Fruit fly (Drosophila melanogaster) whole organism, embryonic: Measurements from ENCODE around the gene CG4267.

Experiments
- Asciz ChIP-seq: fragments of 200-800 bp; sonication (Bioruptor generic); optimal IDR thresholded peaks from 2 replicates; lab custom pipeline; 2017; ENCODE audit warnings: missing biosample characterization, mild to moderate bottlenecking, missing genetic modification characterization, missing genetic modification reagents
- Atf3 ChIP-seq: fragments of 200-800 bp; sonication (Bioruptor generic); optimal IDR thresholded peaks from 3 replicates; lab custom pipeline; 2016; ENCODE audit warnings: missing biosample characterization, missing genetic modification characterization
- B-H2 ChIP-seq: fragments of 200-800 bp; sonication (Bioruptor generic); optimal IDR thresholded peaks from 2 replicates; lab custom pipeline; 2018; ENCODE audit warnings: missing biosample characterization, mild to moderate bottlenecking, missing genetic modification characterization
- Bteb2 ChIP-seq: fragments of 200-800 bp; sonication (Bioruptor generic); optimal IDR thresholded peaks from 2 replicates; lab custom pipeline; 2016; ENCODE audit warnings: missing biosample characterization, missing genetic modification characterization
- CG11093 ChIP-seq: fragments of 200-800 bp; sonication (Bioruptor generic); IDR thresholded peaks from 3 replicates; pipeline ENCODE4 v1.3.6; 2022; ENCODE audit warnings: missing biosample characterization, missing genetic modification characterization
- CG11456 ChIP-seq: fragments of 200-800 bp; sonication (Bioruptor generic); IDR thresholded peaks from 3 replicates; pipeline ENCODE4 v1.3.6; 2022; ENCODE audit warnings: missing biosample characterization, missing genetic modification characterization
- CG11504 ChIP-seq: fragments of 200-800 bp; sonication (Bioruptor generic); optimal IDR thresholded peaks from 3 replicates; lab custom pipeline; 2019; ENCODE audit warnings: missing biosample characterization, mild to moderate bottlenecking, missing genetic modification characterization, moderate library complexity
- CG1233 ChIP-seq: fragments of 200-800 bp; sonication (Bioruptor generic); optimal IDR thresholded peaks from 4 replicates; lab custom pipeline; 2018; ENCODE audit warnings: missing biosample characterization, mild to moderate bottlenecking, missing genetic modification characterization
- CG13424 ChIP-seq: fragments of 200-800 bp; sonication (Bioruptor generic); optimal IDR thresholded peaks from 2 replicates; lab custom pipeline; 2019; ENCODE audit warnings: missing biosample characterization, mild to moderate bottlenecking, missing genetic modification characterization, moderate library complexity
- CG13775 ChIP-seq: fragments of 200-800 bp; sonication (Bioruptor generic); optimal IDR thresholded peaks from 3 replicates; lab custom pipeline; 2017; ENCODE audit warnings: missing biosample characterization, mild to moderate bottlenecking, missing genetic modification characterization
- CG15073 ChIP-seq: fragments of 200-800 bp; sonication (Bioruptor generic); optimal IDR thresholded peaks from 2 replicates; lab custom pipeline; 2016; ENCODE audit warnings: missing biosample characterization, missing genetic modification characterization
- CG16863 ChIP-seq: fragments of 200-800 bp; sonication (Bioruptor generic); optimal IDR thresholded peaks from 3 replicates; lab custom pipeline; 2016; ENCODE audit warnings: missing biosample characterization, missing genetic modification characterization
- CG17385 ChIP-seq: fragments of 200-800 bp; sonication (Bioruptor generic); optimal IDR thresholded peaks from 3 replicates; lab custom pipeline; 2018; ENCODE audit warnings: missing biosample characterization, mild to moderate bottlenecking, missing genetic modification characterization
- CG33213 ChIP-seq: fragments of 200-800 bp; sonication (Bioruptor generic); optimal IDR thresholded peaks from 3 replicates; lab custom pipeline; 2016; ENCODE audit warnings: missing biosample characterization, missing genetic modification characterization
- CG3838 ChIP-seq: fragments of 200-800 bp; sonication (Bioruptor generic); optimal IDR thresholded peaks from 3 replicates; lab custom pipeline; 2016; ENCODE audit warnings: missing biosample characterization, missing genetic modification characterization
- CG4730 ChIP-seq: fragments of 200-800 bp; sonication (Bioruptor generic); IDR thresholded peaks from 2 replicates; pipeline ENCODE4 v1.3.6; 2022; ENCODE audit warnings: missing biosample characterization, missing genetic modification characterization
- CG6683 ChIP-seq: fragments of 200-800 bp; sonication (Bioruptor generic); optimal IDR thresholded peaks from 2 replicates; lab custom pipeline; 2017; ENCODE audit warnings: missing biosample characterization, mild to moderate bottlenecking, missing genetic modification characterization, missing genetic modification reagents
- CG6813 ChIP-seq: fragments of 200-800 bp; sonication (Bioruptor generic); optimal IDR thresholded peaks from 2 replicates; lab custom pipeline; 2017; ENCODE audit warnings: missing biosample characterization, missing genetic modification characterization, mild to moderate bottlenecking, moderate library complexity, missing genetic modification reagents
- CG6854 ChIP-seq: fragments of 200-800 bp; sonication (Bioruptor generic); optimal IDR thresholded peaks from 3 replicates; lab custom pipeline; 2017; ENCODE audit warnings: missing biosample characterization, mild to moderate bottlenecking, missing genetic modification characterization
- CG7745 ChIP-seq: fragments of 200-800 bp; sonication (Bioruptor generic); optimal IDR thresholded peaks from 2 replicates; lab custom pipeline; 2018; ENCODE audit warnings: missing biosample characterization, mild to moderate bottlenecking, missing genetic modification characterization, moderate library complexity
- CG7786 ChIP-seq: fragments of 200-800 bp; sonication (Bioruptor generic); optimal IDR thresholded peaks from 2 replicates; lab custom pipeline; 2016; ENCODE audit warnings: missing biosample characterization, missing genetic modification characterization
- CG9609 ChIP-seq: fragments of 200-800 bp; sonication (Bioruptor generic); optimal IDR thresholded peaks from 3 replicates; lab custom pipeline; 2016; ENCODE audit warnings: missing biosample characterization, missing genetic modification characterization
- CG9932 ChIP-seq: fragments of 200-800 bp; sonication (Bioruptor generic); IDR thresholded peaks from 2 replicates; pipeline ENCODE4 v1.3.6; 2022; ENCODE audit warnings: missing biosample characterization, missing genetic modification characterization
- Chrac-16 ChIP-seq: fragments of 200-800 bp; sonication (Bioruptor generic); optimal IDR thresholded peaks from 3 replicates; lab custom pipeline; 2016; ENCODE audit warnings: missing biosample characterization, missing genetic modification characterization
- Gsc ChIP-seq: fragments of 200-800 bp; sonication (Bioruptor generic); IDR thresholded peaks from 2 replicates; pipeline ENCODE4 v1.3.6; 2022; ENCODE audit warnings: missing biosample characterization, missing genetic modification characterization
- HLH4C ChIP-seq: fragments of 200-800 bp; sonication (Bioruptor generic); IDR thresholded peaks from 3 replicates; pipeline ENCODE4 v1.3.6; 2022; ENCODE audit warnings: missing biosample characterization, missing genetic modification characterization; ENCODE audit not compliant: partially characterized antibody
- Hr3 ChIP-seq: fragments of 200-800 bp; sonication (Bioruptor generic); optimal IDR thresholded peaks from 3 replicates; lab custom pipeline; 2016; ENCODE audit warnings: missing biosample characterization, missing genetic modification characterization
- Ravus ChIP-seq: fragments of 200-800 bp; sonication (Bioruptor generic); IDR thresholded peaks from 2 replicates; pipeline ENCODE4 v1.3.6; 2022; ENCODE audit warnings: missing biosample characterization, missing genetic modification characterization
- aop ChIP-seq: fragments of 200-800 bp; sonication (Bioruptor generic); IDR thresholded peaks from 2 replicates; pipeline ENCODE4 v1.3.6; 2022; ENCODE audit warnings: missing biosample characterization, missing genetic modification characterization
- ap ChIP-seq: fragments of 200-800 bp; sonication (Bioruptor generic); IDR thresholded peaks from 2 replicates; pipeline ENCODE4 v1.3.6; 2022; ENCODE audit warnings: missing biosample characterization, missing genetic modification characterization
- ash1 ChIP-seq: fragments of 200-800 bp; sonication (Bioruptor generic); optimal IDR thresholded peaks from 2 replicates; lab custom pipeline; 2018; ENCODE audit warnings: missing biosample characterization, mild to moderate bottlenecking, missing genetic modification characterization
- ato ChIP-seq: fragments of 200-800 bp; sonication (Bioruptor generic); IDR thresholded peaks from 2 replicates; pipeline ENCODE4 v1.3.6; 2022; ENCODE audit warnings: missing biosample characterization, missing genetic modification characterization; ENCODE audit not compliant: partially characterized antibody
- chm ChIP-seq: fragments of 200-800 bp; sonication (Bioruptor generic); IDR thresholded peaks from 2 replicates; pipeline ENCODE4 v1.3.6; 2022; ENCODE audit warnings: missing biosample characterization, missing genetic modification characterization
- emc ChIP-seq: fragments of 200-800 bp; sonication (Bioruptor generic); optimal IDR thresholded peaks from 2 replicates; lab custom pipeline; 2016; ENCODE audit warnings: missing biosample characterization, missing genetic modification characterization
- exex ChIP-seq: fragments of 200-800 bp; sonication (Bioruptor generic); optimal IDR thresholded peaks from 4 replicates; lab custom pipeline; 2018; ENCODE audit warnings: missing biosample characterization, mild to moderate bottlenecking, missing genetic modification characterization, moderate library complexity
- fu2 ChIP-seq: fragments of 200-800 bp; sonication (Bioruptor generic); optimal IDR thresholded peaks from 2 replicates; lab custom pipeline; 2016; ENCODE audit warnings: missing biosample characterization, missing genetic modification characterization
- gcm ChIP-seq: fragments of 200-800 bp; sonication (Bioruptor generic); optimal IDR thresholded peaks from 2 replicates; lab custom pipeline; 2019; ENCODE audit warnings: missing biosample characterization, mild to moderate bottlenecking, missing genetic modification characterization, moderate library complexity
- grau ChIP-seq: fragments of 200-800 bp; optimal IDR thresholded peaks from 3 replicates; lab custom pipeline; 2019; ENCODE audit warnings: missing biosample characterization, mild to moderate bottlenecking, missing genetic modification characterization, moderate library complexity
- grn ChIP-seq: fragments of 200-800 bp; sonication (Bioruptor generic); optimal IDR thresholded peaks from 3 replicates; lab custom pipeline; 2017; ENCODE audit warnings: missing biosample characterization, missing genetic modification characterization
- h ChIP-seq: fragments of >200 bp; optimal IDR thresholded peaks from 2 replicates; lab custom pipeline; 2017
- lilli ChIP-seq: fragments of 200-800 bp; sonication (Bioruptor generic); optimal IDR thresholded peaks from 3 replicates; lab custom pipeline; 2016; ENCODE audit warnings: missing biosample characterization, missing genetic modification characterization
- odd ChIP-seq: fragments of 200-800 bp; sonication (Bioruptor generic); optimal IDR thresholded peaks from 2 replicates; lab custom pipeline; 2017; ENCODE audit warnings: missing biosample characterization, mild to moderate bottlenecking, missing genetic modification characterization
- ro ChIP-seq: fragments of 200-800 bp; sonication (Bioruptor generic); IDR thresholded peaks from 2 replicates; pipeline ENCODE4 v1.3.6; 2022; ENCODE audit warnings: missing biosample characterization, missing genetic modification characterization
- scrt ChIP-seq: fragments of 200-800 bp; sonication (Bioruptor generic); optimal IDR thresholded peaks from 2 replicates; lab custom pipeline; 2018; ENCODE audit warnings: missing biosample characterization, mild to moderate bottlenecking, missing genetic modification characterization, moderate library complexity
- sd ChIP-seq: fragments of 200-800 bp; sonication (Bioruptor generic); optimal IDR thresholded peaks from 3 replicates; lab custom pipeline; 2018; ENCODE audit warnings: missing biosample characterization, mild to moderate bottlenecking, missing genetic modification characterization, moderate library complexity
- sisA ChIP-seq: fragments of 200-800 bp; sonication (Bioruptor generic); IDR thresholded peaks from 2 replicates; pipeline ENCODE4 v1.3.6; 2022; ENCODE audit warnings: missing biosample characterization, missing genetic modification characterization
- tap ChIP-seq: fragments of 200-800 bp; optimal IDR thresholded peaks from 3 replicates; lab custom pipeline; 2019; ENCODE audit warnings: missing biosample characterization, mild to moderate bottlenecking, missing genetic modification characterization, moderate library complexity
- tio ChIP-seq: fragments of 200-800 bp; sonication (Bioruptor generic); optimal IDR thresholded peaks from 2 replicates; lab custom pipeline; 2017; ENCODE audit warnings: missing biosample characterization, missing genetic modification characterization, inconsistent platforms
- vvl ChIP-seq: fragments of 200-800 bp; sonication (Bioruptor generic); IDR thresholded peaks from 2 replicates; pipeline ENCODE4 v1.3.6; 2022; ENCODE audit warnings: missing biosample characterization, missing genetic modification characterization
- zfh2 ChIP-seq: fragments of 200-800 bp; sonication (Bioruptor generic); optimal IDR thresholded peaks from 2 replicates; lab custom pipeline; 2016; ENCODE audit warnings: missing biosample characterization, missing genetic modification characterization

The CG4267 gene

DNA sequence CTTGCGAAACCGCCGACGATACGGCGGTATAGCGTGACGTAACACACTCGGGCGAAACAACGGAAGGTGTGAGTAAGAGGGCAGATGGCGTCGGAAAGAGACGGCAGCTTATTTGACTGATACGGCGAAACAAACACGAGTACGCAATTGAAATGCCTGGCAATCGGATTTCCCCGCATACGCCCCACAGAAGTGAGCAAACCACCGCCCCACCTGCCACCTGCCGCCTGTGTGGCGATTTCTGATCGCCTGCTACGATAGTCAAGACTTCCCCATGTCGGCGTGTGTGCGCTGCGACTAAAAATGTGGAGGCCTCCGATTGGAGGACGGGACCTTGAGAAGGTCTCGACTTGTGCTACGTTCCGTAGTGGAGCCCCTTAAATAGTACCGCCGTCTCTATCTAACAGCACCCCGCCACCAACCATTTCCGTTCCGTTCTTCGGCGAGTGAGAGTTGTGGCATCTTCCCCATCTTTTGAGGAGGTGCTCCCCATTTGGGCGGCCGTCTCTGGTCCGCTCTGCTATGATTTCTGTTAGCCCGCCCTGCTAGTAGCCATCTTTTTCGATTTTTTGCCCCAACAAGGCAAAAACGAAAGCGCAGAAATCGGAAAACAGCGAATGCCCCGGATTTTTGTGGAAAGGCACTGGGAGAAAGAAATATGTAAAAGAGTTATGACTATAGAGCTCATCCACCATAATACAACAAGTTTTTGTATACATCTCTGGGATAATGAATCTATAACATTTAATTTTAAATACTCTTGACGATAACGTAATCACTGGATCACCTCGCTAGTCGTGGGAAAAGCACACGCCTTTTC, 43.4 kb upstream of the CG4267 start (continued):
- TF ChIP-seq CG3838 (GFP tag; lab: Kevin White, UChicago) = peak; percentile 45
- no peak for TF ChIP-seq CG11456 (GFP tag; lab: Robert Waterston, UW)
- no peak for TF ChIP-seq CG9932 (GFP tag; lab: Robert Waterston, UW)
- peak; percentile 49 for TF ChIP-seq gcm (GFP tag; lab: Kevin White, UChicago)
- peak; percentile 89 for TF ChIP-seq Hr3 (GFP tag; lab: Kevin White, UChicago)
- TF ChIP-seq CG6854 (GFP tag; lab: Kevin White, UChicago) = peak; percentile 83
- peak; percentile 77 for TF ChIP-seq CG13775 (GFP tag; lab: Kevin White, UChicago)
- peak; percentile 75 for TF ChIP-seq CG1233 (GFP tag; lab: Kevin White, UChicago)
- TF ChIP-seq Bteb2 (GFP tag; lab: Kevin White, UChicago) = peak; percentile 78
- TF ChIP-seq Ravus (GFP tag; lab: Robert Waterston, UW) = no peak
- no peak for TF ChIP-seq ap (GFP tag; lab: Robert Waterston, UW)
- TF ChIP-seq Gsc (GFP tag; lab: Robert Waterston, UW) = no peak
- peak; percentile 70 for TF ChIP-seq fu2 (GFP tag; lab: Kevin White, UChicago)
- no peak for TF ChIP-seq ro (GFP tag; lab: Robert Waterston, UW)
- TF ChIP-seq CG11093 = peak; percentile 84
- TF ChIP-seq ash1 (GFP tag; lab: Kevin White, UChicago) = no peak
- peak; percentile 87 for TF ChIP-seq Atf3
- TF ChIP-seq tap (tag; lab: Kevin White, UChicago) = peak; percentile 74
- TF ChIP-seq exex (tag; lab: Kevin White, UChicago) = peak; percentile 36
- no peak for TF ChIP-seq ato (GFP tag; lab: Robert Waterston, UW)
- peak; percentile 62 for TF ChIP-seq emc (GFP tag; lab: Kevin White, UChicago)
- TF ChIP-seq CG6813 = peak; percentile 76
- peak; percentile 88 for TF ChIP-seq CG33213 (GFP tag; lab: Kevin White, UChicago)
- peak; percentile 32 for TF ChIP-seq CG15073 (GFP tag; lab: Kevin White, UChicago)
- TF ChIP-seq CG7745 (tag; lab: Kevin White, UChicago) = no peak
- TF ChIP-seq CG17385 (GFP tag; lab: Kevin White, UChicago) = peak; percentile 79
- TF ChIP-seq aop = no peak
- no peak for TF ChIP-seq chm (GFP tag; lab: Robert Waterston, UW)
- TF ChIP-seq HLH4C = no peak
- no peak for TF ChIP-seq h
- peak; percentile 43 for TF ChIP-seq odd (GFP tag; lab: Kevin White, UChicago)
- TF ChIP-seq CG16863 = peak; percentile 85
- no peak for TF ChIP-seq vvl
- TF ChIP-seq CG4730 (GFP tag; lab: Robert Waterston, UW) = no peak
- TF ChIP-seq grn (GFP tag; lab: Kevin White, UChicago) = peak; percentile 78
- TF ChIP-seq sd (tag; lab: Kevin White, UChicago) = peak; percentile 98
- TF ChIP-seq sisA (GFP tag; lab: Robert Waterston, UW) = no peak
- TF ChIP-seq B-H2 (GFP tag; lab: Kevin White, UChicago) = peak; percentile 28
- peak; percentile 76 for TF ChIP-seq CG13424
- TF ChIP-seq Chrac-16 (GFP tag; lab: Kevin White, UChicago) = peak; percentile 87
- TF ChIP-seq tio (GFP tag; lab: Kevin White, UChicago) = peak; percentile 60
- peak; percentile 70 for TF ChIP-seq CG6683 (GFP tag; lab: Kevin White, UChicago)
- TF ChIP-seq CG7786 (GFP tag; lab: Kevin White, UChicago) = peak; percentile 85
- peak; percentile 87 for TF ChIP-seq lilli (GFP tag; lab: Kevin White, UChicago)
- peak; percentile 68 for TF ChIP-seq zfh2
- TF ChIP-seq CG9609 (GFP tag; lab: Kevin White, UChicago) = peak; percentile 89
- peak; percentile 87 for TF ChIP-seq Asciz (GFP tag; lab: Kevin White, UChicago)
- TF ChIP-seq scrt (GFP tag; lab: Kevin White, UChicago) = peak; percentile 75
- peak; percentile 91 for TF ChIP-seq CG11504
- peak; percentile 83 for TF ChIP-seq grau
